Worm (Caenorhabditis elegans) whole organism, L4 larva: ENCODE results near the gene dop-6.
A peak's percentile ranks its signal among the peaks of the same experiment; 100 is the strongest.

Source experiments
- ceh-28 ChIP-seq: fragments of 150-350 bp; optimal IDR thresholded peaks from 2 replicates; lab custom pipeline; 2014; ENCODE audit warnings: missing biosample characterization, missing genetic modification reagents, missing genetic modification characterization
- egl-27 ChIP-seq: sonication (generic microtip); optimal IDR thresholded peaks from 3 replicates; lab custom pipeline; 2017; ENCODE audit warnings: missing biosample characterization, missing genetic modification reagents, missing genetic modification characterization
- lin-39 ChIP-seq: fragments of 150-350 bp; optimal IDR thresholded peaks from 2 replicates; lab custom pipeline; 2014; ENCODE audit warnings: missing biosample characterization, missing genetic modification reagents, missing genetic modification characterization
- nhr-42 ChIP-seq: fragments of 200-800 bp; sonication (Bioruptor generic); IDR thresholded peaks from 2 replicates; pipeline ENCODE4 v1.3.6; 2022; ENCODE audit warnings: missing genetic modification characterization, missing compliant biosample characterization
- nhr-77 ChIP-seq: fragments of 150-350 bp; optimal IDR thresholded peaks from 2 replicates; lab custom pipeline; 2014; ENCODE audit warnings: missing biosample characterization, missing genetic modification characterization
- pqm-1 ChIP-seq: sonication (generic microtip); optimal IDR thresholded peaks from 2 replicates; lab custom pipeline; 2017; ENCODE audit warnings: missing biosample characterization, missing genetic modification characterization
- skn-1 ChIP-seq: fragments of 150-350 bp; optimal IDR thresholded peaks from 2 replicates; lab custom pipeline; 2014; ENCODE audit warnings: missing biosample characterization, missing genetic modification characterization

ce11 chrX:4282380-4282779 is 38.3 kb upstream of the dop-6 start, which contains the start of gene C52B9.19:
- TF ChIP-seq skn-1 (tag; lab: Kevin White, UChicago): no peak
- TF ChIP-seq pqm-1 (tag; lab: Kevin White, UChicago): peak; percentile 30
- TF ChIP-seq ceh-28 (tag; lab: Kevin White, UChicago): no peak
- no peak for TF ChIP-seq nhr-77
- TF ChIP-seq nhr-42 (GFP tag; lab: Robert Waterston, UW): no peak
- no peak for TF ChIP-seq lin-39 (tag; lab: Kevin White, UChicago)
- no peak for TF ChIP-seq egl-27
